Fruit fly (Drosophila melanogaster): ENCODE data around the gene CG33099.

CG33099 gene

DNA sequence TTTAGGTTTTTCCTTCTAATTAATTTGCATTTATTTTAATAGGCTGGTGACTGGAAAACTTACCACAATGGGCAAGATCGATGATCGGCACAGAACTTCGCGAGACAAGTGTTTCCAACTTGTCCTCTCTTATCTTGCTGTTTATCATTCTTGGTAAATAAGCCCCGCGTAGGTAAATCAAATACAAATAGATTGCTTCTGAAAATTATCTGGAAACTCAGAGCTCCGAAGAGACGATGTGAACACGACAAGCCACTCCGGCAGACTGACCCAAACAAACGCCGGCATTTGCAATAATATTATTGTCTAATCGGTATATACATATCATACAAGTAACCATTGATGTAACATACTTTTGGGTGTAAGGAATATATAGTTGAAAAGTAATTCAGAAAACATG, at the start of gene CG33099:
TSS of gene CG33099 (minus strand) at position 268 of the 400 bp plus-strand sequence.
- peak; percentile 49 for TF ChIP-seq Fer3 (tag; optimal IDR thresholded peaks at IDR 0.05)
- peak; percentile 47; the same call in 1 of the 2 replicates for TF ChIP-seq CG42726 (GFP tag; IDR thresholded peaks at IDR 0.05; ENCODE audit: partially characterized antibody)
- no peak for TF ChIP-seq Ada2b (GFP tag; IDR thresholded peaks at IDR 0.05)
- peak; percentile 34; the same call in 1 of the 3 replicates for TF ChIP-seq Dbx (GFP tag; IDR thresholded peaks at IDR 0.05)
- TF ChIP-seq CG18619 (GFP tag; optimal IDR thresholded peaks at IDR 0.05): peak; percentile 21
- peak; percentile 14 for TF ChIP-seq mam (GFP tag; optimal IDR thresholded peaks at IDR 0.05)
- no peak for TF ChIP-seq sna (GFP tag; IDR thresholded peaks at IDR 0.05; ENCODE audit: partially characterized antibody)
- TF ChIP-seq Vsx1 (GFP tag; optimal IDR thresholded peaks at IDR 0.05): peak; percentile 34
- peak; percentile 38 for TF ChIP-seq p53 (GFP tag; optimal IDR thresholded peaks at IDR 0.05)
- TF ChIP-seq CG11560 (tag; IDR thresholded peaks at IDR 0.05): no peak
- peak; percentile 71 for TF ChIP-seq Fer1 (GFP tag; optimal IDR thresholded peaks at IDR 0.05)
- no peak for TF ChIP-seq CG31388 (GFP tag; optimal IDR thresholded peaks at IDR 0.05)
- 0 out of 2 replicates have a peak, but pooled peaks have one; percentile 16 for TF ChIP-seq Taf1 (GFP tag; IDR thresholded peaks at IDR 0.05)
- TF ChIP-seq Tbp (GFP tag; optimal IDR thresholded peaks at IDR 0.05): no peak
- TF ChIP-seq sens-2 (GFP tag; IDR thresholded peaks at IDR 0.05): peak; percentile 7; the same call in 1 of the 2 replicates
- no peak for TF ChIP-seq CG14965 (GFP tag; optimal IDR thresholded peaks at IDR 0.05; ENCODE audit: borderline replicate concordance)
- peak; percentile 79 for TF ChIP-seq mirr (GFP tag; optimal IDR thresholded peaks at IDR 0.05)
- no peak for TF ChIP-seq lmd (GFP tag; IDR thresholded peaks at IDR 0.05)
- no peak for TF ChIP-seq lbe (GFP tag; optimal IDR thresholded peaks at IDR 0.05)
- TF ChIP-seq dm (GFP tag; optimal IDR thresholded peaks at IDR 0.05): no peak
- peak; percentile 54 for TF ChIP-seq CG33557 (GFP tag; optimal IDR thresholded peaks at IDR 0.05)
- TF ChIP-seq CG1647 (GFP tag; optimal IDR thresholded peaks at IDR 0.05): no peak
- TF ChIP-seq esg (GFP tag; conservative IDR thresholded peaks at IDR 0.05): no peak
- no peak for TF ChIP-seq CG32772 (GFP tag; IDR thresholded peaks at IDR 0.05)
- no peak for TF ChIP-seq knrl (GFP tag; IDR thresholded peaks at IDR 0.05; ENCODE audit: partially characterized antibody)
- no peak for TF ChIP-seq Abd-B (GFP tag; optimal IDR thresholded peaks at IDR 0.05)
- TF ChIP-seq Stat92E (GFP tag; optimal IDR thresholded peaks at IDR 0.05): no peak
- TF ChIP-seq D19A (tag; optimal IDR thresholded peaks at IDR 0.05): no peak
- TF ChIP-seq B-H2 (GFP tag; optimal IDR thresholded peaks at IDR 0.05): peak; percentile 51
- TF ChIP-seq row (GFP tag; IDR thresholded peaks at IDR 0.05): no peak
- no peak for TF ChIP-seq CG16863 (GFP tag; optimal IDR thresholded peaks at IDR 0.05)
- TF ChIP-seq CG8388 (GFP tag; optimal IDR thresholded peaks at IDR 0.05): no peak
- TF ChIP-seq CG12155 (GFP tag; optimal IDR thresholded peaks at IDR 0.05): no peak
- no peak for TF ChIP-seq ab (GFP tag; optimal IDR thresholded peaks at IDR 0.05)
- TF ChIP-seq CG30403 (GFP tag; optimal IDR thresholded peaks at IDR 0.05): no peak
- no peak for TF ChIP-seq CG7372 (GFP tag; IDR thresholded peaks at IDR 0.05)
- TF ChIP-seq danr (GFP tag; IDR thresholded peaks at IDR 0.05): no peak
- TF ChIP-seq CG12299 (tag; optimal IDR thresholded peaks at IDR 0.05): peak; percentile 40
- no peak for TF ChIP-seq CG10366 (GFP tag; IDR thresholded peaks at IDR 0.05)
- peak; percentile 9 for TF ChIP-seq CG11504 (tag; optimal IDR thresholded peaks at IDR 0.05)
- TF ChIP-seq tna (GFP tag; IDR thresholded peaks at IDR 0.05; ENCODE audit: partially characterized antibody): no peak
- TF ChIP-seq ken (GFP tag; IDR thresholded peaks at IDR 0.05): 0 out of 3 replicates have a peak, but pooled peaks have one; percentile 30
- peak; percentile 43 for TF ChIP-seq CG2202 (tag; optimal IDR thresholded peaks at IDR 0.05)
- peak; percentile 3 for TF ChIP-seq CG4707 (GFP tag; optimal IDR thresholded peaks at IDR 0.05)
- no peak for TF ChIP-seq Myb (GFP tag; optimal IDR thresholded peaks at IDR 0.05)
- TF ChIP-seq Hmr (GFP tag; optimal IDR thresholded peaks at IDR 0.05): peak; percentile 65
- peak; percentile 25 for TF ChIP-seq CG2712 (tag; optimal IDR thresholded peaks at IDR 0.05)
- no peak for TF ChIP-seq ham (GFP tag; IDR thresholded peaks at IDR 0.05)
- no peak for TF ChIP-seq hkb (optimal IDR thresholded peaks at IDR 0.05)
- TF ChIP-seq hkb (GFP tag; IDR thresholded peaks at IDR 0.05): peak; percentile 62; the same call in 1 of the 2 replicates
- peak in 1 of 2 experiments; percentile 17 for TF ChIP-seq Hr78 (GFP tag; optimal IDR thresholded peaks at IDR 0.05)

Measured in whole organism, embryonic.